Worm (Caenorhabditis elegans) whole organism, L3 larva: ENCODE data around the gene F31F7.1.
A peak's percentile ranks its signal among the peaks of the same experiment; 100 is the strongest.

Experiments
- R02D3.7 ChIP-seq: fragments of 150-350 bp; optimal IDR thresholded peaks from 2 replicates; lab custom pipeline; 2014; ENCODE audit warnings: missing biosample characterization, missing genetic modification characterization
- ZK546.5 ChIP-seq: sonication (generic microtip); optimal IDR thresholded peaks from 2 replicates; lab custom pipeline; 2017; ENCODE audit warnings: missing biosample characterization, missing genetic modification characterization
- aly-2 ChIP-seq: fragments of 150-350 bp; optimal IDR thresholded peaks from 2 replicates; lab custom pipeline; 2014; ENCODE audit warnings: missing biosample characterization, missing genetic modification characterization
- ama-1 ChIP-seq: fragments of 150-350 bp; optimal IDR thresholded peaks from 2 replicates; lab custom pipeline; 2018
- ceh-16 ChIP-seq: sonication (generic microtip); optimal IDR thresholded peaks from 2 replicates; lab custom pipeline; 2017; ENCODE audit warnings: missing biosample characterization, missing genetic modification characterization
- ceh-28 ChIP-seq: fragments of 150-350 bp; optimal IDR thresholded peaks from 2 replicates; lab custom pipeline; 2014; ENCODE audit warnings: missing biosample characterization, missing genetic modification reagents, missing genetic modification characterization
- ceh-82 ChIP-seq: fragments of 150-350 bp; optimal IDR thresholded peaks from 2 replicates; lab custom pipeline; 2014; ENCODE audit warnings: missing biosample characterization, missing genetic modification characterization
- ceh-9 ChIP-seq: sonication (generic microtip); optimal IDR thresholded peaks from 2 replicates; lab custom pipeline; 2018; ENCODE audit warnings: missing biosample characterization, missing genetic modification characterization
- daf-12 ChIP-seq: fragments of 150-350 bp; optimal IDR thresholded peaks from 2 replicates; lab custom pipeline; 2014; ENCODE audit warnings: missing biosample characterization, missing genetic modification reagents, missing genetic modification characterization
- egl-27 ChIP-seq: sonication (generic microtip); optimal IDR thresholded peaks from 4 replicates; lab custom pipeline; 2017; ENCODE audit warnings: missing biosample characterization, missing genetic modification reagents, missing genetic modification characterization
- egl-5 ChIP-seq: fragments of 150-350 bp; optimal IDR thresholded peaks from 2 replicates; lab custom pipeline; 2017; ENCODE audit warnings: missing biosample characterization, missing genetic modification reagents, missing genetic modification characterization, inconsistent platforms
- elt-1 ChIP-seq: fragments of 150-350 bp; optimal IDR thresholded peaks from 2 replicates; lab custom pipeline; 2014; ENCODE audit warnings: missing biosample characterization, missing genetic modification characterization
- elt-2 ChIP-seq: sonication (generic microtip); optimal IDR thresholded peaks from 2 replicates; lab custom pipeline; 2016; ENCODE audit warnings: missing genetic modification reagents, mild to moderate bottlenecking, missing genetic modification characterization, missing compliant biosample characterization
- elt-3 ChIP-seq, 3 experiments: fragments of 150-350 bp in 1 of 3; sonication (generic microtip) in 2 of 3; optimal IDR thresholded peaks; 2 replicates in 2 of 3; 4 replicates in 1 of 3; lab custom pipeline; 2014 to 2017; ENCODE audit warnings: missing biosample characterization in 3 of 3, missing genetic modification characterization in 3 of 3
- eor-1 ChIP-seq, 2 experiments: fragments of 150-350 bp; optimal IDR thresholded peaks; 2 replicates each; lab custom pipeline; 2014 to 2018; ENCODE audit warnings: missing biosample characterization in 2 of 2, missing genetic modification characterization in 2 of 2
- fkh-10 ChIP-seq: sonication (generic microtip); optimal IDR thresholded peaks from 2 replicates; lab custom pipeline; 2017; ENCODE audit warnings: missing biosample characterization, missing genetic modification reagents, missing genetic modification characterization
- fkh-2 ChIP-seq: fragments of 150-350 bp; optimal IDR thresholded peaks from 2 replicates; lab custom pipeline; 2014; ENCODE audit warnings: missing biosample characterization, missing genetic modification reagents, missing genetic modification characterization
- fos-1 ChIP-seq: fragments of 150-350 bp; optimal IDR thresholded peaks from 2 replicates; lab custom pipeline; 2014; ENCODE audit warnings: missing biosample characterization, missing genetic modification characterization
- hmg-11 ChIP-seq: sonication (generic microtip); optimal IDR thresholded peaks from 2 replicates; lab custom pipeline; 2016; ENCODE audit warnings: missing genetic modification characterization, missing compliant biosample characterization
- jun-1 ChIP-seq: fragments of 150-350 bp; optimal IDR thresholded peaks from 2 replicates; lab custom pipeline; 2014; ENCODE audit warnings: missing biosample characterization, missing genetic modification reagents, missing genetic modification characterization
- lin-15B ChIP-seq: fragments of 150-350 bp; optimal IDR thresholded peaks from 2 replicates; lab custom pipeline; 2014; ENCODE audit warnings: missing biosample characterization, missing genetic modification characterization
- lin-39 ChIP-seq: fragments of 150-350 bp; optimal IDR thresholded peaks from 2 replicates; lab custom pipeline; 2018; ENCODE audit warnings: missing biosample characterization, missing genetic modification reagents, missing genetic modification characterization
- lsy-12 ChIP-seq: sonication (generic microtip); optimal IDR thresholded peaks from 2 replicates; lab custom pipeline; 2016; ENCODE audit warnings: mild to moderate bottlenecking, missing genetic modification characterization, missing compliant biosample characterization
- mdl-1 ChIP-seq: fragments of 150-350 bp; optimal IDR thresholded peaks from 2 replicates; lab custom pipeline; 2014; ENCODE audit warnings: missing biosample characterization, missing genetic modification characterization
- mml-1 ChIP-seq: fragments of 150-350 bp; sonication (generic microtip); optimal IDR thresholded peaks from 3 replicates; lab custom pipeline; 2014; ENCODE audit warnings: missing biosample characterization, missing genetic modification characterization
- nfya-1 ChIP-seq: sonication (generic microtip); optimal IDR thresholded peaks from 2 replicates; lab custom pipeline; 2017; ENCODE audit warnings: missing genetic modification characterization, mild to moderate bottlenecking, missing compliant biosample characterization, antibody characterized with exemption, moderate library complexity; ENCODE audit not compliant: insufficient read depth
- nhr-11 ChIP-seq: fragments of 150-350 bp; optimal IDR thresholded peaks from 2 replicates; lab custom pipeline; 2014; ENCODE audit warnings: missing biosample characterization, missing genetic modification characterization
- nhr-12 ChIP-seq: fragments of 150-350 bp; optimal IDR thresholded peaks from 2 replicates; lab custom pipeline; 2014; ENCODE audit warnings: missing biosample characterization, missing genetic modification characterization
- nhr-23 ChIP-seq: fragments of 150-350 bp; optimal IDR thresholded peaks from 2 replicates; lab custom pipeline; 2014; ENCODE audit warnings: missing biosample characterization, missing genetic modification reagents, missing genetic modification characterization
- nhr-237 ChIP-seq: fragments of 150-350 bp; optimal IDR thresholded peaks from 2 replicates; lab custom pipeline; 2014; ENCODE audit warnings: missing biosample characterization, missing genetic modification characterization
- nhr-25 ChIP-seq: sonication (generic microtip); optimal IDR thresholded peaks from 2 replicates; lab custom pipeline; 2017; ENCODE audit warnings: missing biosample characterization, missing genetic modification characterization
- nhr-28 ChIP-seq: fragments of 150-350 bp; optimal IDR thresholded peaks from 2 replicates; lab custom pipeline; 2014; ENCODE audit warnings: missing biosample characterization, missing genetic modification characterization
- nhr-43 ChIP-seq: sonication (generic microtip); optimal IDR thresholded peaks from 2 replicates; lab custom pipeline; 2016; ENCODE audit warnings: mild to moderate bottlenecking, missing genetic modification characterization, missing compliant biosample characterization; ENCODE audit not compliant: poor library complexity, severe bottlenecking
- nhr-67 ChIP-seq: fragments of 150-350 bp; optimal IDR thresholded peaks from 2 replicates; lab custom pipeline; 2014; ENCODE audit warnings: missing biosample characterization, missing genetic modification characterization
- nhr-76 ChIP-seq: fragments of 150-350 bp; sonication (generic microtip); optimal IDR thresholded peaks from 5 replicates; lab custom pipeline; 2014; ENCODE audit warnings: missing biosample characterization, missing genetic modification characterization
- nhr-77 ChIP-seq: fragments of 150-350 bp; optimal IDR thresholded peaks from 2 replicates; lab custom pipeline; 2014; ENCODE audit warnings: missing biosample characterization, missing genetic modification characterization
- pha-4 ChIP-seq: fragments of 150-350 bp; optimal IDR thresholded peaks from 2 replicates; lab custom pipeline; 2014; ENCODE audit warnings: missing biosample characterization, missing genetic modification reagents, missing genetic modification characterization
- pqm-1 ChIP-seq: fragments of 150-350 bp; optimal IDR thresholded peaks from 2 replicates; lab custom pipeline; 2017; ENCODE audit warnings: missing biosample characterization, missing genetic modification characterization, inconsistent platforms
- sea-2 ChIP-seq: fragments of 150-350 bp; sonication (generic microtip); optimal IDR thresholded peaks from 4 replicates; lab custom pipeline; 2014; ENCODE audit warnings: missing biosample characterization, missing genetic modification reagents, missing genetic modification characterization
- skn-1 ChIP-seq: fragments of 150-350 bp; optimal IDR thresholded peaks from 2 replicates; lab custom pipeline; 2014; ENCODE audit warnings: missing biosample characterization, missing genetic modification characterization
- snpc-4 ChIP-seq: fragments of 150-350 bp; optimal IDR thresholded peaks from 2 replicates; lab custom pipeline; 2014; ENCODE audit warnings: missing biosample characterization, missing genetic modification characterization
- tbx-2 ChIP-seq: sonication (generic microtip); optimal IDR thresholded peaks from 2 replicates; lab custom pipeline; 2016; ENCODE audit warnings: mild to moderate bottlenecking, missing genetic modification characterization, missing compliant biosample characterization
- unc-39 ChIP-seq: sonication (generic microtip); optimal IDR thresholded peaks from 4 replicates; lab custom pipeline; 2017; ENCODE audit warnings: missing biosample characterization, missing genetic modification characterization
- unc-62 ChIP-seq: fragments of 150-350 bp; sonication (generic microtip); optimal IDR thresholded peaks from 4 replicates; lab custom pipeline; 2014; ENCODE audit warnings: missing biosample characterization, missing genetic modification reagents, missing genetic modification characterization
- zag-1 ChIP-seq: fragments of 150-350 bp; optimal IDR thresholded peaks from 2 replicates; lab custom pipeline; 2014; ENCODE audit warnings: missing biosample characterization, missing genetic modification characterization
- ztf-11 ChIP-seq: fragments of 150-350 bp; optimal IDR thresholded peaks from 2 replicates; lab custom pipeline; 2014; ENCODE audit warnings: missing biosample characterization, missing genetic modification characterization
- ztf-4 ChIP-seq: fragments of 150-350 bp; optimal IDR thresholded peaks from 2 replicates; lab custom pipeline; 2014; ENCODE audit warnings: missing biosample characterization, missing genetic modification characterization

The F31F7.1 gene

DNA sequence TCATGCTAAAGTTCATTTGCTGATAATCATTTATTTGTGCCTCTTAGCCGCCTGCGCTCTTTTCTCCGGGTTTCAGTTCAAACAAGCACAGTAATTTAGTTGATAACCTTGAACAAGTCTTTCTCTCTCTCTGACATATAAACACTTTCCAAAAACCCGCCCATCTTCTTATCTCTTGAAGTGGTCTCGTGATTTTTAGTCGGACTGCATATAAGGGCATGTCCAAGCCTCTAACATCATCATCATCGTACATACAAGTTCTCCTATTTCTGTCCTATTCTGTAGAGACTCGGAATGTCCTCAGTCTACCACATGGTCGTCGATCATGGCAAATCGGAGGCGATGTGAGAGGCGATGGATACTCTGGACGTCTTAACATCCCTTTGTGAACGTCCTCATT, at the start of gene F31F7.1:
TSS of gene F31F7.1 (plus strand) at position 235 of the 400 bp plus-strand sequence.
- TF ChIP-seq eor-1 (tag; optimal IDR thresholded peaks at IDR 0.05; lab: Kevin White, UChicago) (no peak), nhr-11 (tag; lab: Kevin White, UChicago) (no peak), ama-1 (lab: Kevin White, UChicago) (peak; percentile 86), sea-2 (GFP tag; lab: Kevin White, UChicago) (no peak), ceh-16 (no peak), elt-3 (tag; optimal IDR thresholded peaks at IDR 0.05; lab: Kevin White, UChicago) (peak in 1 of 3 experiments; percentile 75), ztf-11 (tag; lab: Kevin White, UChicago) (no peak), skn-1 (tag; lab: Kevin White, UChicago) (no peak), nhr-77 (tag; lab: Kevin White, UChicago) (no peak), ztf-4 (tag; lab: Kevin White, UChicago) (no peak), fkh-10 (GFP tag; lab: Kevin White, UChicago) (no peak), fos-1 (no peak), egl-27 (tag; lab: Kevin White, UChicago) (peak; percentile 37), aly-2 (tag; lab: Kevin White, UChicago) (no peak), snpc-4 (tag; lab: Kevin White, UChicago) (no peak), nhr-28 (tag; lab: Kevin White, UChicago) (no peak), ceh-28 (tag; lab: Kevin White, UChicago) (peak; percentile 22), mdl-1 (tag; lab: Kevin White, UChicago) (no peak), nfya-1 (tag; lab: Kevin White, UChicago) (peak; percentile 16), pqm-1 (tag; lab: Kevin White, UChicago) (peak; percentile 96), fkh-2 (no peak), nhr-76 (tag; lab: Kevin White, UChicago) (no peak), ceh-82 (tag; lab: Kevin White, UChicago) (no peak), daf-12 (no peak), elt-1 (tag; lab: Kevin White, UChicago) (no peak), nhr-23 (tag; lab: Kevin White, UChicago) (peak; percentile 27), egl-5 (tag; lab: Kevin White, UChicago) (no peak), mml-1 (no peak), lin-39 (tag; lab: Kevin White, UChicago) (no peak), jun-1 (tag; lab: Kevin White, UChicago) (peak; percentile 80), unc-39 (no peak), ZK546.5 (no peak), R02D3.7 (no peak), nhr-237 (tag; lab: Kevin White, UChicago) (no peak), zag-1 (tag; lab: Kevin White, UChicago) (no peak), nhr-67 (tag; lab: Kevin White, UChicago) (no peak), pha-4 (tag; lab: Kevin White, UChicago) (peak; percentile 8), nhr-25 (tag; lab: Kevin White, UChicago) (peak; percentile 72), nhr-12 (tag; lab: Kevin White, UChicago) (no peak), elt-2 (tag; lab: Kevin White, UChicago) (peak; percentile 99), nhr-43 (tag; lab: Kevin White, UChicago) (peak; percentile 84), unc-62 (GFP tag; lab: Kevin White, UChicago) (no peak), ceh-9 (tag; lab: Kevin White, UChicago) (no peak), lin-15B (tag; lab: Kevin White, UChicago) (no peak), lsy-12 (tag; lab: Kevin White, UChicago) (peak; percentile 32), tbx-2 (no peak), hmg-11 (tag; lab: Kevin White, UChicago) (no peak)
- TF ChIP-seq, all 47 proteins: peak for 13
